Fruit fly (Drosophila melanogaster): Measurements from ENCODE around the gene MnM.

The MnM gene

DNA sequence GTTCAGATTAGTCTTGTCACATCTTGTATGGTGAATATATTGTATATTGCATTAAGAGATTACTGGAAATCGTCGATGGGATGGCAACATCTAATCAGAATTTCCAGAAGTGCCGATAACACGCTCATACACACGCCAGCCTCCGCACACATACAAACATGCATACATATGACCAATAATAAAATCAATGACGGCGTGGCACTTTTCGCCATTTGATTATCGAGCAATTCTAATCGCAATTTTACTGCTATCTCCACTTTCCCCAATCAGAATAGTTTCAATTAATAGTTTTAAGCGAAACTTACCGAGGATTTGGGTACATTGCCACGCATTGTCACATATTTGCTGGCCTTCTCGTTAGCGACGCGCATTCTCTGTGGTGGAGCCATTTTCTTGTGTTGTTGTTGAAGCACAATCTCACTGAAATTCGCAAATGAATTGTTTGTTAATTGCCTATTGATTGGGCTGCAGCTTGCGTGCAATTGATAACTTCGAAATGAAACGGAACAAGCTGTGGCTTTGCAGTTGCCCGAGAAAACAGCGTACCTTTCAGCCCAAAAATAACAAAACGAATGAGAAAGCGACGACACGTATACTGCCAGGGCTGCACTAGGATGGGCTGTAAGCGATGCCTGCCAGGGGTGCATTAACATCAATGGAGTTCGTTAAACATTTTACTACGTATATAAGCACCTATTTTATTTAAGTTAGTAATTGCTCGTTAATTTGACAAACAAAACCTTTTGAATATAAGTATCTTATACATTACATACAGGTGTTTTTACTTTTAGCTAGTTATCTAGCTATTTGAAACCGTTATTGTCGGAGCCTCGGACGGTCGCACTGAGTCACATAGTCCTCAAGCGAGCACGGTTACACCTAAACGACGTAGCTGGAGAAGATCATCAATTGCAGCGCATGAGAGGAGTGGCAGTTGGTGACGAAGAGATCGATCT lies 20.3 kb upstream of the MnM start, which contains the start of the genes CG32276 and gry (continued):
- TF ChIP-seq toy (GFP tag; IDR thresholded peaks at IDR 0.05) (peak; percentile 40; the same call in 1 of the 2 replicates), CG2889 (GFP tag; IDR thresholded peaks at IDR 0.05) (0 out of 3 replicates have a peak, but pooled peaks have one; percentile 46), ham (GFP tag; IDR thresholded peaks at IDR 0.05) (no peak), Deaf1 (tag; optimal IDR thresholded peaks at IDR 0.05) (no peak), sqz (GFP tag; optimal IDR thresholded peaks at IDR 0.05) (no peak), usp (GFP tag; optimal IDR thresholded peaks at IDR 0.05) (no peak), Oli (tag; optimal IDR thresholded peaks at IDR 0.05) (peak; percentile 54), CG12769 (tag; optimal IDR thresholded peaks at IDR 0.05) (no peak), Nf-YA (GFP tag; IDR thresholded peaks at IDR 0.05) (no peak), ttk (GFP tag; IDR thresholded peaks at IDR 0.05) (peak; percentile 25; the same call in 1 of the 2 replicates), ind (GFP tag; optimal IDR thresholded peaks at IDR 0.05) (peak; percentile 81), tna (GFP tag; IDR thresholded peaks at IDR 0.05; ENCODE audit: partially characterized antibody) (no peak), jigr1 (GFP tag; IDR thresholded peaks at IDR 0.05) (no peak), CG33557 (GFP tag; optimal IDR thresholded peaks at IDR 0.05) (peak; percentile 54), CG9876 (GFP tag; optimal IDR thresholded peaks at IDR 0.05) (peak; percentile 55), CG11696 (GFP tag; IDR thresholded peaks at IDR 0.05) (no peak), CG2202 (tag; optimal IDR thresholded peaks at IDR 0.05) (peak; percentile 56), GATAe (GFP tag; conservative IDR thresholded peaks at IDR 0.05) (no peak), CG8765 (GFP tag; IDR thresholded peaks at IDR 0.05) (peak; percentile 71), Taf1 (GFP tag; IDR thresholded peaks at IDR 0.05) (peak; percentile 49; the same call in 1 of the 2 replicates), tio (GFP tag; optimal IDR thresholded peaks at IDR 0.05) (no peak), lbe (GFP tag; optimal IDR thresholded peaks at IDR 0.05) (peak; percentile 73), CG8359 (GFP tag; optimal IDR thresholded peaks at IDR 0.05; ENCODE audit: borderline replicate concordance) (no peak), CG13424 (tag; optimal IDR thresholded peaks at IDR 0.05) (peak; percentile 84), CG42726 (GFP tag; IDR thresholded peaks at IDR 0.05; ENCODE audit: partially characterized antibody) (no peak), CG15073 (GFP tag; optimal IDR thresholded peaks at IDR 0.05) (no peak), Dip3 (GFP tag; optimal IDR thresholded peaks at IDR 0.05) (peak; percentile 71), CG33213 (GFP tag; optimal IDR thresholded peaks at IDR 0.05) (peak; percentile 81), Chrac-16 (GFP tag; optimal IDR thresholded peaks at IDR 0.05) (peak; percentile 79), CG14050 (GFP tag; IDR thresholded peaks at IDR 0.05) (peak; percentile 23; the same call in 1 of the 3 replicates), hbn (GFP tag; IDR thresholded peaks at IDR 0.05; ENCODE audit: partially characterized antibody) (peak; percentile 26; the same call in 1 of the 2 replicates), lab (GFP tag; optimal IDR thresholded peaks at IDR 0.05) (peak; percentile 87), Trl (optimal IDR thresholded peaks at IDR 0.05) (peak in 1 of 2 experiments; percentile 14), Trl (GFP tag; optimal IDR thresholded peaks at IDR 0.05) (peak; percentile 85), slou (GFP tag; optimal IDR thresholded peaks at IDR 0.05) (peak; percentile 58), Myb (GFP tag; optimal IDR thresholded peaks at IDR 0.05) (peak; percentile 77), lov (optimal IDR thresholded peaks at IDR 0.05) (no peak), lov (GFP tag; IDR thresholded peaks at IDR 0.05) (peak; percentile 61; the same call in 1 of the 3 replicates), CG15479 (GFP tag; optimal IDR thresholded peaks at IDR 0.05) (no peak), CG10543 (GFP tag; optimal IDR thresholded peaks at IDR 0.05) (peak; percentile 79), klu (GFP tag; IDR thresholded peaks at IDR 0.05) (peak; percentile 46; the same call in 1 of the 2 replicates), CG16813 (GFP tag; IDR thresholded peaks at IDR 0.05; ENCODE audit: partially characterized antibody) (peak; percentile 50; the same call in 2 of the 3 replicates), wor (GFP tag; IDR thresholded peaks at IDR 0.05) (peak; percentile 59), sisA (GFP tag; IDR thresholded peaks at IDR 0.05) (peak; percentile 62; the same call in 1 of the 2 replicates), CG14014 (GFP tag; IDR thresholded peaks at IDR 0.05) (peak; percentile 36; the same call in 1 of the 2 replicates), H2.0 (GFP tag; IDR thresholded peaks at IDR 0.05) (no peak; the same call in 1 of the 2 replicates), ato (GFP tag; IDR thresholded peaks at IDR 0.05; ENCODE audit: partially characterized antibody) (no peak), HLH54F (GFP tag; optimal IDR thresholded peaks at IDR 0.05) (peak; percentile 85)
